Worm (Caenorhabditis elegans) whole organism, young adult: ENCODE measurements around the gene R10E9.3.

Experiments
- F23B12.7 ChIP-seq: sonication (generic microtip); optimal IDR thresholded peaks from 2 replicates; lab custom pipeline; 2017; ENCODE audit warnings: missing genetic modification characterization, mild to moderate bottlenecking, missing compliant biosample characterization, antibody characterized with exemption, moderate library complexity; ENCODE audit not compliant: insufficient read depth
- F49E8.2 ChIP-seq: sonication (generic microtip); optimal IDR thresholded peaks from 3 replicates; lab custom pipeline; 2017; ENCODE audit warnings: missing genetic modification characterization, mild to moderate bottlenecking, missing compliant biosample characterization, antibody characterized with exemption, moderate library complexity; ENCODE audit not compliant: insufficient read depth

DNA sequence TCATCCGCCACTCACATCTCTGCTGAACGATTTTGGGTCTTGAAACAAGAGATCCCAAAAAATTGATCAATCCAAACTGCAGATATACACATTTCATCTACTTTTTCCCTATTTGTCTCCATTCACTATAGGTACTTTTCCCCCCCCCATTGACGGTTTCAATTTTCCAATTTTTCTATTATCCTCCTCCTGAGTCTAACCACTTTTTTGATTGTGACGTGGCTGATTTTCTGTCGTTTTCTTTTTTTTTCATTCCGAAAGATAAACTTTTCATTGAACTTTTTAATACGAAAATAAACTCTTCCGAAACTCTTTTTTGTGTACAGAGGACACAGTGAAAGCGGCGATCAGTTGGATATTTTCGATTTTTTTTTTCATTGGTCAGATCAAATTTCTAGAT is 2.2 kb upstream of the R10E9.3 start:
- TF ChIP-seq F23B12.7 (tag; lab: Kevin White, UChicago) (no peak), F49E8.2 (tag; lab: Kevin White, UChicago) (no peak)
